Fruit fly (Drosophila melanogaster) whole organism, wandering third instar larva: ENCODE data around the gene CG3301.
A peak's percentile ranks its signal among the peaks of the same experiment; 100 is the strongest.

Source experiments
- Abd-B ChIP-seq: fragments of >200 bp; optimal IDR thresholded peaks from 2 replicates; lab custom pipeline; 2017; ENCODE audit warnings: missing biosample characterization, missing genetic modification characterization
- CG32264 ChIP-seq: fragments of 200-800 bp; sonication (Bioruptor generic); optimal IDR thresholded peaks from 2 replicates; lab custom pipeline; 2016; ENCODE audit warnings: missing biosample characterization, missing genetic modification characterization
- CG9705 ChIP-seq: fragments of 200-800 bp; sonication (Bioruptor generic); optimal IDR thresholded peaks from 2 replicates; lab custom pipeline; 2018; ENCODE audit warnings: missing biosample characterization, mild to moderate bottlenecking, missing genetic modification characterization
- CrebA ChIP-seq: fragments of 200-800 bp; sonication (Bioruptor generic); optimal IDR thresholded peaks from 2 replicates; lab custom pipeline; 2016; ENCODE audit warnings: missing biosample characterization, mild to moderate bottlenecking, missing genetic modification characterization, borderline replicate concordance
- Dfd ChIP-seq: fragments of >200 bp; optimal IDR thresholded peaks from 2 replicates; lab custom pipeline; 2017; ENCODE audit warnings: missing biosample characterization, missing genetic modification characterization
- Dif ChIP-seq: fragments of 200-275, 200-300 bp; sonication (Bioruptor generic); optimal IDR thresholded peaks from 2 replicates; lab custom pipeline; 2018; ENCODE audit warnings: missing biosample characterization, missing genetic modification characterization; ENCODE audit not compliant: partially characterized antibody
- GATAd ChIP-seq: sonication (Bioruptor generic); optimal IDR thresholded peaks from 2 replicates; lab custom pipeline; 2016; ENCODE audit warnings: missing biosample characterization, missing genetic modification characterization
- HLH106 ChIP-seq: fragments of 200-800 bp; optimal IDR thresholded peaks from 3 replicates; lab custom pipeline; 2019; ENCODE audit warnings: missing biosample characterization, mild to moderate bottlenecking, missing genetic modification characterization, moderate library complexity
- Hnf4 ChIP-seq: fragments of 200-800 bp; sonication (Bioruptor generic); optimal IDR thresholded peaks from 2 replicates; lab custom pipeline; 2016; ENCODE audit warnings: missing biosample characterization, mild to moderate bottlenecking, missing genetic modification characterization
- Hr78 ChIP-seq: fragments of >200 bp; optimal IDR thresholded peaks from 2 replicates; lab custom pipeline; 2017; ENCODE audit warnings: missing biosample characterization, missing genetic modification characterization
- Hr83 ChIP-seq: fragments of 200-300 bp; sonication (Bioruptor generic); optimal IDR thresholded peaks from 2 replicates; lab custom pipeline; 2016; ENCODE audit warnings: missing biosample characterization, mild to moderate bottlenecking, missing genetic modification characterization, moderate library complexity; ENCODE audit not compliant: poor library complexity, severe bottlenecking
- Jra ChIP-seq: sonication (Bioruptor generic); optimal IDR thresholded peaks from 2 replicates; lab custom pipeline; 2016; ENCODE audit warnings: missing biosample characterization, missing genetic modification characterization
- Mio ChIP-seq: sonication (Bioruptor generic); optimal IDR thresholded peaks from 2 replicates; lab custom pipeline; 2016; ENCODE audit warnings: missing biosample characterization, missing genetic modification characterization
- Myc ChIP-seq: fragments of >200 bp; optimal IDR thresholded peaks from 2 replicates; lab custom pipeline; 2017
- N ChIP-seq: fragments of >200 bp; optimal IDR thresholded peaks from 2 replicates; lab custom pipeline; 2018; ENCODE audit warnings: missing biosample characterization, missing external identifiers, missing genetic modification characterization
- OdsH ChIP-seq: fragments of 200-800 bp; sonication (Bioruptor generic); optimal IDR thresholded peaks from 2 replicates; lab custom pipeline; 2016; ENCODE audit warnings: missing biosample characterization, mild to moderate bottlenecking, missing genetic modification characterization
- Rel ChIP-seq, 2 experiments: fragments of 200-800 bp; sonication (Bioruptor generic) in 1 of 2; optimal IDR thresholded peaks; 2 replicates in 1 of 2; 3 replicates in 1 of 2; lab custom pipeline; 2016 to 2019; ENCODE audit warnings: mild to moderate bottlenecking in 2 of 2, missing biosample characterization in 2 of 2, missing genetic modification characterization in 2 of 2, moderate library complexity in 1 of 2
- Sp1 ChIP-seq: fragments of 200-800 bp; sonication (Bioruptor generic); optimal IDR thresholded peaks from 3 replicates; lab custom pipeline; 2019; ENCODE audit warnings: missing biosample characterization, mild to moderate bottlenecking, missing genetic modification characterization, moderate library complexity
- Vsx2 ChIP-seq: fragments of 200-300, 225-300 bp; sonication (Bioruptor generic); optimal IDR thresholded peaks from 2 replicates; lab custom pipeline; 2018; ENCODE audit warnings: missing biosample characterization, missing genetic modification characterization; ENCODE audit not compliant: partially characterized antibody
- br ChIP-seq: fragments of 200-800 bp; sonication (Bioruptor generic); optimal IDR thresholded peaks from 2 replicates; lab custom pipeline; 2016; ENCODE audit warnings: missing biosample characterization, missing genetic modification characterization
- brk ChIP-seq: fragments of 200-800 bp; sonication (Bioruptor generic); optimal IDR thresholded peaks from 2 replicates; lab custom pipeline; 2016; ENCODE audit warnings: missing biosample characterization, mild to moderate bottlenecking, missing genetic modification characterization
- dl ChIP-seq, 2 experiments: fragments of 175-275, 200-275 bp in 1 of 2; fragments of 200-275 bp in 1 of 2; sonication (Bioruptor generic); optimal IDR thresholded peaks; lab custom pipeline; 2018; ENCODE audit warnings: mild to moderate bottlenecking in 2 of 2, missing biosample characterization in 2 of 2, missing genetic modification characterization in 2 of 2, moderate library complexity in 2 of 2; ENCODE audit not compliant: partially characterized antibody in 2 of 2, insufficient read depth in 1 of 2
- dmrt93B ChIP-seq: fragments of 200-800 bp; sonication (Bioruptor generic); optimal IDR thresholded peaks from 2 replicates; lab custom pipeline; 2018; ENCODE audit warnings: missing biosample characterization, mild to moderate bottlenecking, missing genetic modification characterization
- dsf ChIP-seq: sonication (Bioruptor generic); optimal IDR thresholded peaks from 2 replicates; lab custom pipeline; 2016; ENCODE audit warnings: missing biosample characterization, missing genetic modification characterization, borderline replicate concordance
- ey ChIP-seq: fragments of 200-800 bp; sonication (Bioruptor generic); optimal IDR thresholded peaks from 2 replicates; lab custom pipeline; 2016; ENCODE audit warnings: missing biosample characterization, missing genetic modification characterization
- foxo ChIP-seq, 2 experiments: fragments of 200-800 bp; sonication (Bioruptor generic); optimal IDR thresholded peaks; 2 replicates in 1 of 2; 3 replicates in 1 of 2; lab custom pipeline; 2016 to 2017; ENCODE audit warnings: missing biosample characterization in 2 of 2, missing genetic modification characterization in 2 of 2
- fru ChIP-seq: fragments of 200-800 bp; sonication (Bioruptor generic); optimal IDR thresholded peaks from 3 replicates; lab custom pipeline; 2016; ENCODE audit warnings: missing biosample characterization, mild to moderate bottlenecking, missing genetic modification characterization
- h ChIP-seq: fragments of 200-800 bp; sonication (Bioruptor generic); optimal IDR thresholded peaks from 3 replicates; lab custom pipeline; 2016; ENCODE audit warnings: missing biosample characterization, mild to moderate bottlenecking, missing genetic modification characterization
- jim ChIP-seq: fragments of 175-275, 200-325 bp; sonication (Bioruptor generic); optimal IDR thresholded peaks from 2 replicates; lab custom pipeline; 2016; ENCODE audit warnings: missing biosample characterization, mild to moderate bottlenecking, missing genetic modification characterization
- lola ChIP-seq: fragments of >200 bp; optimal IDR thresholded peaks from 2 replicates; lab custom pipeline; 2017; ENCODE audit warnings: missing biosample characterization, missing genetic modification characterization
- pan ChIP-seq: fragments of >200 bp; optimal IDR thresholded peaks from 2 replicates; lab custom pipeline; 2017
- psq ChIP-seq: fragments of 200-800 bp; sonication (Bioruptor generic); optimal IDR thresholded peaks from 3 replicates; lab custom pipeline; 2017; ENCODE audit warnings: missing biosample characterization, mild to moderate bottlenecking, missing genetic modification characterization, moderate library complexity
- rgr ChIP-seq: fragments of 200-800 bp; sonication (Bioruptor generic); optimal IDR thresholded peaks from 3 replicates; lab custom pipeline; 2016; ENCODE audit warnings: missing biosample characterization, mild to moderate bottlenecking, missing genetic modification characterization
- sage ChIP-seq: fragments of 200-800 bp; sonication (Bioruptor generic); optimal IDR thresholded peaks from 2 replicates; lab custom pipeline; 2016; ENCODE audit warnings: missing biosample characterization, mild to moderate bottlenecking, missing genetic modification characterization
- sv ChIP-seq: fragments of 200-800 bp; sonication (Bioruptor generic); optimal IDR thresholded peaks from 3 replicates; lab custom pipeline; 2016; ENCODE audit warnings: missing biosample characterization, missing genetic modification characterization
- tai ChIP-seq: sonication (Bioruptor generic); optimal IDR thresholded peaks from 2 replicates; lab custom pipeline; 2016; ENCODE audit warnings: missing biosample characterization, missing genetic modification characterization
- usp ChIP-seq: fragments of >200 bp; optimal IDR thresholded peaks from 2 replicates; lab custom pipeline; 2017; ENCODE audit warnings: missing biosample characterization, missing genetic modification characterization
- woc ChIP-seq: sonication (Bioruptor generic); optimal IDR thresholded peaks from 2 replicates; lab custom pipeline; 2016; ENCODE audit warnings: missing biosample characterization, mild to moderate bottlenecking, missing genetic modification characterization

CG3301 gene

dm6 chr3R:21273427-21274038, 2.5 kb downstream of the CG3301 start, which contains the start of gene CG3308:
Gene CG3308, minus strand, starts transcription at chr3R:21273817.
- no peak for TF ChIP-seq N
- TF ChIP-seq OdsH (GFP tag; lab: Kevin White, UChicago), result peak; percentile 33
- peak; percentile 85 for TF ChIP-seq Hr83 (GFP tag; lab: Kevin White, UChicago)
- peak; percentile 8 for TF ChIP-seq sv
- no peak for TF ChIP-seq lola (GFP tag; lab: Kevin White, UChicago)
- peak; percentile 43 for TF ChIP-seq Jra
- no peak for TF ChIP-seq Dfd (GFP tag; lab: Kevin White, UChicago)
- TF ChIP-seq psq (GFP tag; lab: Kevin White, UChicago), result peak; percentile 18
- no peak for TF ChIP-seq pan (lab: Kevin White, UChicago)
- no peak for TF ChIP-seq CG32264
- TF ChIP-seq sage (GFP tag; lab: Kevin White, UChicago), result peak; percentile 3
- TF ChIP-seq Rel (GFP tag; optimal IDR thresholded peaks at IDR 0.05; lab: Kevin White, UChicago), result no peak
- TF ChIP-seq Rel (tag; optimal IDR thresholded peaks at IDR 0.05; lab: Kevin White, UChicago), result peak; percentile 51
- TF ChIP-seq Sp1 (GFP tag; lab: Kevin White, UChicago), result peak; percentile 22
- no peak for TF ChIP-seq Hr78
- TF ChIP-seq usp (GFP tag; lab: Kevin White, UChicago), result no peak
- TF ChIP-seq Dif, result no peak
- TF ChIP-seq dmrt93B (GFP tag; lab: Kevin White, UChicago), result no peak
- TF ChIP-seq foxo (GFP tag; optimal IDR thresholded peaks at IDR 0.05; lab: Kevin White, UChicago), result peak in 1 of 2 experiments; percentile 65
- TF ChIP-seq brk (GFP tag; lab: Kevin White, UChicago), result no peak
- no peak for TF ChIP-seq CrebA (GFP tag; lab: Kevin White, UChicago)
- TF ChIP-seq Vsx2 (GFP tag; lab: Kevin White, UChicago), result no peak
- TF ChIP-seq fru (GFP tag; lab: Kevin White, UChicago), result peak; percentile 51
- peak; percentile 75 for TF ChIP-seq Hnf4 (GFP tag; lab: Kevin White, UChicago)
- peak; percentile 57 for TF ChIP-seq rgr (GFP tag; lab: Kevin White, UChicago)
- TF ChIP-seq h (GFP tag; lab: Kevin White, UChicago), result peak; percentile 61
- no peak for TF ChIP-seq dsf (GFP tag; lab: Kevin White, UChicago)
- no peak for TF ChIP-seq Mio (GFP tag; lab: Kevin White, UChicago)
- peak; percentile 35 for TF ChIP-seq HLH106 (tag; lab: Kevin White, UChicago)
- TF ChIP-seq CG9705 (GFP tag; lab: Kevin White, UChicago), result no peak
- TF ChIP-seq woc (GFP tag; lab: Kevin White, UChicago), result no peak
- no peak for TF ChIP-seq Myc (lab: Kevin White, UChicago)
- no peak for TF ChIP-seq jim (GFP tag; lab: Kevin White, UChicago)
- TF ChIP-seq dl (GFP tag; optimal IDR thresholded peaks at IDR 0.05; lab: Kevin White, UChicago; ENCODE audit: insufficient read depth in 1 of 2, partially characterized antibody in 2 of 2), result no peak
- peak; percentile 59 for TF ChIP-seq GATAd (GFP tag; lab: Kevin White, UChicago)
- no peak for TF ChIP-seq tai
- TF ChIP-seq br (GFP tag; lab: Kevin White, UChicago), result peak; percentile 5
- no peak for TF ChIP-seq Abd-B (GFP tag; lab: Kevin White, UChicago)
- no peak for TF ChIP-seq ey
- TF ChIP-seq, all 38 proteins: peak for 16

- TF ChIP-seq jim (GFP tag; lab: Kevin White, UChicago), result no peak
- TF ChIP-seq, all 38 proteins: peak for 0
These were observed 4.8 kb downstream of the CG3301 start for dm6 chr3R:21271208-21271607.
